ENCODE assay signal across 3 worm cellular contexts in genomic region chrV:596923-597322, ce11.
TF ChIP-seq lines count a peak whose summit lies in the region.

No protein-coding gene starts in this region.

TF ChIP-seq in whole organism, L1 larva, 84 proteins besides CTCF, POLR2A, EP300 and RAD21:
- TF ChIP-seq lin-14 (GFP tag; optimal IDR thresholded peaks at IDR 0.05; lab: Kevin White, UChicago) (no peak), blmp-1 (tag; optimal IDR thresholded peaks at IDR 0.05; lab: Kevin White, UChicago) (peak; percentile 9), mef-2 (tag; optimal IDR thresholded peaks at IDR 0.05; lab: Kevin White, UChicago) (no peak), nhr-85 (tag; lab: Kevin White, UChicago) (no peak), rnt-1 (tag; optimal IDR thresholded peaks at IDR 0.05; lab: Kevin White, UChicago) (peak; percentile 15)
TF ChIP-seq in whole organism, L1 larva: peak in this region for 2.

TF ChIP-seq in whole organism, L2 larva, 48 proteins besides CTCF, POLR2A, EP300 and RAD21:
- peak; percentile 76 for TF ChIP-seq sma-9 (GFP tag; optimal IDR thresholded peaks at IDR 0.05; lab: Kevin White, UChicago)
- no peak for TF ChIP-seq sma-9 (tag; optimal IDR thresholded peaks at IDR 0.05; lab: Kevin White, UChicago)
- TF ChIP-seq elt-1 (tag; optimal IDR thresholded peaks at IDR 0.05; lab: Kevin White, UChicago), result peak; percentile 29
- TF ChIP-seq ceh-16 (tag; optimal IDR thresholded peaks at IDR 0.05; lab: Kevin White, UChicago), result peak; percentile 83
- TF ChIP-seq mdl-1 (tag; optimal IDR thresholded peaks at IDR 0.05; lab: Kevin White, UChicago), result no peak

TF ChIP-seq in whole organism, L3 larva, 47 proteins besides CTCF, POLR2A, EP300 and RAD21:
- TF ChIP-seq nhr-23 (tag; optimal IDR thresholded peaks at IDR 0.05; lab: Kevin White, UChicago) (peak; percentile 59), nhr-12 (tag; optimal IDR thresholded peaks at IDR 0.05; lab: Kevin White, UChicago) (no peak), nhr-25 (tag; optimal IDR thresholded peaks at IDR 0.05; lab: Kevin White, UChicago) (peak; percentile 40), nhr-11 (tag; optimal IDR thresholded peaks at IDR 0.05; lab: Kevin White, UChicago) (no peak), elt-1 (tag; optimal IDR thresholded peaks at IDR 0.05; lab: Kevin White, UChicago) (peak; percentile 88)
TF ChIP-seq in whole organism, L3 larva: peak in this region for 3.

Comparison
In these comparisons a context has a peak if more than half of its experiments do, and no peak if none do; other contexts are left out.
1. Of the 22 proteins assayed by ChIP-seq in both whole organism, L1 larva and whole organism, L2 larva: peak only in whole organism, L1 larva: blmp-1; only in whole organism, L2 larva: none; in both: none; in neither: 21.